Worm (Caenorhabditis elegans) whole organism, L1 larva: ENCODE data around the gene elf-1.

Experiments used
- fkh-4 ChIP-seq: sonication (generic microtip); optimal IDR thresholded peaks from 2 replicates; lab custom pipeline; 2016; ENCODE audit warnings: missing compliant biosample characterization, missing genetic modification characterization, borderline replicate concordance
- mef-2 ChIP-seq: fragments of 150-350 bp; optimal IDR thresholded peaks from 2 replicates; lab custom pipeline; 2014; ENCODE audit warnings: missing biosample characterization, missing genetic modification characterization
- nhr-76 ChIP-seq: sonication (generic microtip); optimal IDR thresholded peaks from 2 replicates; lab custom pipeline; 2017; ENCODE audit warnings: missing biosample characterization, missing genetic modification characterization

elf-1 gene

ce11 chrIII:764884-765283 is 75.9 kb downstream of the elf-1 start, which contains the start of gene ptl-1:
TSS of gene ptl-1 (plus strand) at chrIII:765184.
- TF ChIP-seq nhr-76 (tag; lab: Kevin White, UChicago) (no peak), mef-2 (tag; lab: Kevin White, UChicago) (no peak), fkh-4 (no peak)
